Worm (Caenorhabditis elegans): ENCODE data around the gene F42A9.3.

The F42A9.3 gene

DNA sequence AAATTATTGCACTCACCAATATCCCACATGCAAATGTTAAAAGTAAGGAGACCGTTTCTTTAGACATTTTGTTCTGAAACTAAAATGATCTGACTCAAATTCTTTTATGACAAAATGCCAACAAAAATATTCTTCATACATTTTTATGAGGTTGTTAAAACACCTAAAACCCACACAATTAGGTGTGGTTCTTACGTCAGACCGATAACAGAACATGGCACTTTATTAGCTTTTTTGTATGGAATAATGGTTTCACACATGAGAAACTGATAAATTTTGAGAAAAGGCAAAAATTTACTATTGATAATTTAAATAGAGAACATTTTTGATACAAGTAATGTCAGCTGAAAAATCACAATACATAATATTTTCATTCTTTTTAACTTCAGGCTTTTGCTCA, 36.5 kb downstream of the F42A9.3 start, which contains the start of gene C49C8.5:
Gene C49C8.5 (minus strand): TSS at position 73 of the 400 bp plus-strand sequence.
- TF ChIP-seq ztf-4 (tag; optimal IDR thresholded peaks at IDR 0.05) (no peak), fos-1 (tag; optimal IDR thresholded peaks at IDR 0.05) (peak; percentile 42)

DNA sequence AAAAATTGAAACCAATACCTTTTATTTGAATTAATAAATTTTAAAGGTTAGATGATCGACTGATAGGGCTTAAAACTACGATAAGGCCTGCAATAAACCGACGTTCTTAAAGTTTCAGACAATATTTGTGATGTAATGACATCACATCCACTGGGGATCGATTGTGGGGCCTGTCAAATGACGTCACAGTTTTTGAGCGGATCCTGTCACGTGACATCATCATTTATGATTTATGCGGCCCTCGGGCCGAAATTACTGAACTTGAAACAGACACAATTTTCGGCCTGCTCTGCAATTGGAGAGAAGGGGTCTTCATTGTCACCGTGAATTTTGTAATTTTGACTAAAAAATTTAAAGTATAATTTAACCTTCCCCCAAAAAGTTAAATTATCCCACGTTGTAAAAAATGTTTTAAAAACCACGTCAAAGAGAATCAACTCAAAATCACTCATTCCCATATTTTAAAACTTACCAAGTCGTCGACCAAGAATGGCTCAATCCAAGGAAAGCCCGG, 37.1 kb downstream of the F42A9.3 start, which contains the start of gene C49C8.1:
Gene C49C8.1 (plus strand): TSS at position 464 of the 514 bp plus-strand sequence.
- TF ChIP-seq ama-1 (optimal IDR thresholded peaks at IDR 0.05) (no peak), fos-1 (tag; optimal IDR thresholded peaks at IDR 0.05) (no peak), sma-9 (GFP tag; optimal IDR thresholded peaks at IDR 0.05) (no peak), sma-9 (tag; optimal IDR thresholded peaks at IDR 0.05) (no peak), crh-2 (tag; optimal IDR thresholded peaks at IDR 0.05) (no peak), nhr-25 (tag; optimal IDR thresholded peaks at IDR 0.05) (no peak), nhr-77 (tag; optimal IDR thresholded peaks at IDR 0.05) (no peak), nhr-129 (tag; optimal IDR thresholded peaks at IDR 0.05) (no peak), dmd-4 (tag; optimal IDR thresholded peaks at IDR 0.05) (no peak), mab-5 (tag; optimal IDR thresholded peaks at IDR 0.05) (no peak), nhr-12 (tag; optimal IDR thresholded peaks at IDR 0.05) (no peak), snpc-4 (tag; optimal IDR thresholded peaks at IDR 0.05) (no peak), skn-1 (tag; optimal IDR thresholded peaks at IDR 0.05) (no peak), gmeb-1 (tag; optimal IDR thresholded peaks at IDR 0.05) (no peak), F13H6.1 (tag; optimal IDR thresholded peaks at IDR 0.05) (no peak), elt-1 (tag; optimal IDR thresholded peaks at IDR 0.05) (no peak), ztf-4 (tag; optimal IDR thresholded peaks at IDR 0.05) (no peak)

DNA sequence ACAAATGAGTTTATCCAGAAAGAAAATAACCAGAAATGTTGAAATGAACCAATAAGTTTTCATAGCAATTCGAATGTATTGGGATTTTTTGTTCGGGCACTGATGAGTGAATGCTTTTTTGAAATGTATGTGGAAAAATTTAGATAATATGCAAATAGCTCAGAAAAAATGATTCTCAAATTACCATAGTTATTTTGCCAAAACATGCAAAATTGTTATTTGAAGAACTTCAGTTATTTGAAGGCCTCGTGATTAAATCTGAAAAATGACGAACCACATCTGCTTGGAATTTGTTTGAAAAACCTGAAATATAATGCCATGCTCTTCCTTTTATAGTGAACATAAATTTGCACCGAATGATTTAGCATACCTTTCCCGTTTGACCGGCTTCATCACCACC, 41.1 kb downstream of the F42A9.3 start, which contains the start of gene C49C8.6:
Gene C49C8.6 (minus strand): TSS at position 101 of the 400 bp plus-strand sequence.
- no peak for TF ChIP-seq nhr-23 (tag; optimal IDR thresholded peaks at IDR 0.05)
- no peak for TF ChIP-seq mab-5 (tag; optimal IDR thresholded peaks at IDR 0.05)
- TF ChIP-seq sma-9 (GFP tag; optimal IDR thresholded peaks at IDR 0.05), result no peak
- TF ChIP-seq sma-9 (tag; optimal IDR thresholded peaks at IDR 0.05), result no peak
- TF ChIP-seq lin-39 (tag; optimal IDR thresholded peaks at IDR 0.05), result no peak
- TF ChIP-seq dmd-4 (tag; optimal IDR thresholded peaks at IDR 0.05), result no peak
- TF ChIP-seq ama-1 (optimal IDR thresholded peaks at IDR 0.05), result no peak
- no peak for TF ChIP-seq blmp-1 (tag; optimal IDR thresholded peaks at IDR 0.05; ENCODE audit: insufficient read depth)
- TF ChIP-seq nhr-25 (tag; optimal IDR thresholded peaks at IDR 0.05), result no peak
- TF ChIP-seq Y55F3AM.14 (GFP tag; optimal IDR thresholded peaks at IDR 0.05), result no peak
- TF ChIP-seq fos-1 (tag; optimal IDR thresholded peaks at IDR 0.05), result no peak
- no peak for TF ChIP-seq ceh-16 (tag; optimal IDR thresholded peaks at IDR 0.05)

DNA sequence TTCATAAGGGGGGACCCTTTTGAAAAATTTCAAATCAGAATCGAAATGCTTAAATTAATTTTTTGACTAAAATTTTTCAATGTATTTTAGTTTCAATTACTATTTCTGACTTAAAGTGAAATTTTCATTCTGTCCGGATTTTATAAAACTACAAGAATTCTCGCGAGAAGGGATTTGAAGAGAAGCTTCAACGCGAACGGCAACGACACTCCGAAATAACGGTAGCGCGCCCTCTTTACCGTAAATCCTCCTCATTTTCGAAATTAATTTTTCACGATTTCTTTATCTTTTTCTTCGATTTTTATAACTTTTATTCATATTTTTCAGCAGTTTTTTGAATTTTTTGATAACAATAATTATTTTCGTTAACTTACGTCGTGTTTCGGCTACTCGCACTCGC, 48.7 kb downstream of the F42A9.3 start:
- no peak for TF ChIP-seq sem-4 (tag; optimal IDR thresholded peaks at IDR 0.05)
- TF ChIP-seq elt-1 (tag; optimal IDR thresholded peaks at IDR 0.05), result no peak
- TF ChIP-seq unc-55 (GFP tag; optimal IDR thresholded peaks at IDR 0.05), result peak; percentile 15
- TF ChIP-seq lin-13 (GFP tag; optimal IDR thresholded peaks at IDR 0.05), result no peak
- peak; percentile 17 for TF ChIP-seq C34F6.9 (tag; optimal IDR thresholded peaks at IDR 0.05)
- TF ChIP-seq lin-11 (tag; optimal IDR thresholded peaks at IDR 0.05), result no peak
- no peak for TF ChIP-seq crh-2 (tag; optimal IDR thresholded peaks at IDR 0.05)
- TF ChIP-seq R02D3.7 (tag; optimal IDR thresholded peaks at IDR 0.05), result peak; percentile 21

Data from whole organism, L2 larva.